Fruit fly (Drosophila melanogaster) whole organism, embryonic: ENCODE measurements around the gene abo.

Experiments used
- Bgb ChIP-seq: fragments of 200-800 bp; sonication (Bioruptor generic); IDR thresholded peaks from 2 replicates; pipeline ENCODE4 v1.3.6; 2022; ENCODE audit warnings: missing biosample characterization, missing genetic modification characterization; ENCODE audit not compliant: partially characterized antibody
- CG10321 ChIP-seq: fragments of 200-800 bp; sonication (Bioruptor generic); IDR thresholded peaks from 2 replicates; pipeline ENCODE4 v1.3.6; 2022; ENCODE audit warnings: missing biosample characterization, missing genetic modification characterization
- CG10979 ChIP-seq: fragments of 200-800 bp; sonication (Bioruptor generic); optimal IDR thresholded peaks from 2 replicates; lab custom pipeline; 2018; ENCODE audit warnings: missing biosample characterization, mild to moderate bottlenecking, missing genetic modification characterization, moderate library complexity
- CG11085 ChIP-seq: fragments of 200-800 bp; sonication (Bioruptor generic); IDR thresholded peaks from 2 replicates; pipeline ENCODE4 v1.3.6; 2022; ENCODE audit warnings: missing biosample characterization, missing genetic modification characterization
- CG11247 ChIP-seq: fragments of 200-800 bp; sonication (Bioruptor generic); IDR thresholded peaks from 2 replicates; pipeline ENCODE4 v1.3.6; 2022; ENCODE audit warnings: missing biosample characterization, missing genetic modification characterization
- CG14014 ChIP-seq: fragments of 200-800 bp; sonication (Bioruptor generic); IDR thresholded peaks from 2 replicates; pipeline ENCODE4 v1.3.6; 2022; ENCODE audit warnings: missing biosample characterization, missing genetic modification characterization
- CG1603 ChIP-seq: fragments of 200-800 bp; sonication (Bioruptor generic); optimal IDR thresholded peaks from 2 replicates; lab custom pipeline; 2019; ENCODE audit warnings: missing biosample characterization, mild to moderate bottlenecking, missing genetic modification characterization, moderate library complexity
- CG2712 ChIP-seq: fragments of 200-800 bp; optimal IDR thresholded peaks from 3 replicates; lab custom pipeline; 2019; ENCODE audit warnings: missing biosample characterization, mild to moderate bottlenecking, missing genetic modification characterization, moderate library complexity
- CG31441 ChIP-seq: fragments of 200-800 bp; sonication (Bioruptor generic); IDR thresholded peaks from 2 replicates; pipeline ENCODE4 v1.3.6; 2022; ENCODE audit warnings: missing biosample characterization, missing genetic modification characterization
- CG34224 ChIP-seq: fragments of 200-800 bp; sonication (Bioruptor generic); IDR thresholded peaks from 3 replicates; pipeline ENCODE4 v1.3.6; 2022; ENCODE audit warnings: missing biosample characterization, missing genetic modification characterization; ENCODE audit not compliant: partially characterized antibody
- CG5953 ChIP-seq: fragments of 200-800 bp; sonication (Bioruptor generic); IDR thresholded peaks from 2 replicates; pipeline ENCODE4 v1.3.6; 2022; ENCODE audit warnings: missing biosample characterization, missing genetic modification characterization
- CG6254 ChIP-seq: fragments of 200-800 bp; sonication (Bioruptor generic); optimal IDR thresholded peaks from 3 replicates; lab custom pipeline; 2017; ENCODE audit warnings: mild to moderate bottlenecking, missing biosample characterization, missing genetic modification reagents, missing genetic modification characterization
- CG6654 ChIP-seq: fragments of 200-800 bp; sonication (Bioruptor generic); optimal IDR thresholded peaks from 2 replicates; lab custom pipeline; 2017; ENCODE audit warnings: missing biosample characterization, mild to moderate bottlenecking, missing genetic modification characterization
- CG6683 ChIP-seq: fragments of 200-800 bp; sonication (Bioruptor generic); optimal IDR thresholded peaks from 2 replicates; lab custom pipeline; 2017; ENCODE audit warnings: missing biosample characterization, mild to moderate bottlenecking, missing genetic modification characterization, missing genetic modification reagents
- CG7271 ChIP-seq: fragments of 200-800 bp; sonication (Bioruptor generic); optimal IDR thresholded peaks from 2 replicates; lab custom pipeline; 2018; ENCODE audit warnings: missing biosample characterization, mild to moderate bottlenecking, missing genetic modification characterization, moderate library complexity
- CG7745 ChIP-seq: fragments of 200-800 bp; sonication (Bioruptor generic); optimal IDR thresholded peaks from 2 replicates; lab custom pipeline; 2018; ENCODE audit warnings: missing biosample characterization, mild to moderate bottlenecking, missing genetic modification characterization, moderate library complexity
- D19B ChIP-seq: fragments of 200-800 bp; sonication (Bioruptor generic); optimal IDR thresholded peaks from 2 replicates; lab custom pipeline; 2017; ENCODE audit warnings: missing biosample characterization, mild to moderate bottlenecking, missing genetic modification characterization
- Dll ChIP-seq: fragments of 200-800 bp; sonication (Bioruptor generic); IDR thresholded peaks from 4 replicates; pipeline ENCODE4 v1.3.6; 2022; ENCODE audit warnings: missing biosample characterization, missing genetic modification characterization; ENCODE audit not compliant: partially characterized antibody
- Dref ChIP-seq: fragments of 200-800 bp; sonication (Bioruptor generic); IDR thresholded peaks from 2 replicates; pipeline ENCODE4 v1.3.6; 2022; ENCODE audit warnings: missing biosample characterization, missing genetic modification characterization
- E2f1 ChIP-seq: fragments of 200-800 bp; sonication (Bioruptor generic); IDR thresholded peaks from 2 replicates; pipeline ENCODE4 v1.3.6; 2022; ENCODE audit warnings: missing biosample characterization, missing genetic modification characterization
- Ets65A ChIP-seq: fragments of 200-800 bp; sonication (Bioruptor generic); peaks from one replicate; lab custom pipeline; 2016; ENCODE audit warnings: missing biosample characterization, missing genetic modification characterization
- Fer1 ChIP-seq: fragments of 200-800 bp; sonication (Bioruptor generic); optimal IDR thresholded peaks from 2 replicates; lab custom pipeline; 2017; ENCODE audit warnings: missing biosample characterization, mild to moderate bottlenecking, missing genetic modification characterization
- NFAT ChIP-seq: fragments of 200-800 bp; sonication (Bioruptor generic); IDR thresholded peaks from 2 replicates; pipeline ENCODE4 v1.3.6; 2022; ENCODE audit warnings: missing biosample characterization, missing genetic modification characterization
- Opbp ChIP-seq: fragments of 200-800 bp; sonication (Bioruptor generic); IDR thresholded peaks from 3 replicates; pipeline ENCODE4 v1.3.6; 2022; ENCODE audit warnings: missing biosample characterization, missing genetic modification characterization; ENCODE audit not compliant: partially characterized antibody
- Spps ChIP-seq: fragments of 200-800 bp; sonication (Bioruptor generic); optimal IDR thresholded peaks from 2 replicates; lab custom pipeline; 2018; ENCODE audit warnings: missing biosample characterization, mild to moderate bottlenecking, missing genetic modification characterization
- YL-1 ChIP-seq: fragments of 200-800 bp; sonication (Bioruptor generic); optimal IDR thresholded peaks from 3 replicates; lab custom pipeline; 2017; ENCODE audit warnings: missing biosample characterization, mild to moderate bottlenecking, missing genetic modification characterization
- bsh ChIP-seq, 2 experiments: fragments of 200-800 bp; sonication (Bioruptor generic); optimal IDR thresholded peaks; 2 replicates each; lab custom pipeline; 2017 to 2018; ENCODE audit warnings: mild to moderate bottlenecking in 2 of 2, missing biosample characterization in 2 of 2, missing genetic modification characterization in 2 of 2, moderate library complexity in 1 of 2
- btn ChIP-seq: fragments of 200-800 bp; sonication (Bioruptor generic); optimal IDR thresholded peaks from 2 replicates; lab custom pipeline; 2016; ENCODE audit warnings: missing biosample characterization, missing genetic modification characterization
- dati ChIP-seq: fragments of 200-800 bp; sonication (Bioruptor generic); IDR thresholded peaks from 2 replicates; pipeline ENCODE4 v1.3.6; 2022; ENCODE audit warnings: missing biosample characterization, missing genetic modification characterization
- dmrt11E ChIP-seq: fragments of 200-800 bp; sonication (Bioruptor generic); optimal IDR thresholded peaks from 3 replicates; lab custom pipeline; 2018; ENCODE audit warnings: missing biosample characterization, mild to moderate bottlenecking, missing genetic modification characterization, moderate library complexity
- esg ChIP-seq: fragments of 200-800 bp; sonication (Bioruptor generic); conservative IDR thresholded peaks from 2 replicates; pipeline ENCODE4 v1.3.6; 2022; ENCODE audit warnings: missing biosample characterization, missing genetic modification characterization
- fru ChIP-seq: fragments of >200 bp; optimal IDR thresholded peaks from 2 replicates; lab custom pipeline; 2017
- gem ChIP-seq: fragments of 200-800 bp; sonication (Bioruptor generic); optimal IDR thresholded peaks from 2 replicates; lab custom pipeline; 2019; ENCODE audit warnings: missing biosample characterization, mild to moderate bottlenecking, missing genetic modification characterization, moderate library complexity
- gsb-n ChIP-seq: fragments of 200-800 bp; sonication (Bioruptor generic); optimal IDR thresholded peaks from 3 replicates; lab custom pipeline; 2018; ENCODE audit warnings: missing biosample characterization, mild to moderate bottlenecking, missing genetic modification characterization
- insv ChIP-seq, 2 experiments: fragments of 200-800 bp; sonication (Bioruptor generic); optimal IDR thresholded peaks; 3 replicates each; lab custom pipeline; 2016 to 2018; ENCODE audit warnings: missing biosample characterization in 2 of 2, missing genetic modification characterization in 2 of 2
- jigr1 ChIP-seq: fragments of 200-800 bp; sonication (Bioruptor generic); IDR thresholded peaks from 3 replicates; pipeline ENCODE4 v1.3.6; 2022; ENCODE audit warnings: missing biosample characterization, missing genetic modification characterization
- jumu ChIP-seq: fragments of 200-800 bp; sonication (Bioruptor generic); optimal IDR thresholded peaks from 3 replicates; lab custom pipeline; 2016; ENCODE audit warnings: missing biosample characterization, missing genetic modification characterization
- lola ChIP-seq, 3 experiments: fragments of >200 bp in 2 of 3; fragments of 200-800 bp in 1 of 3; sonication (Bioruptor generic) in 1 of 3; optimal IDR thresholded peaks; 2 replicates each; lab custom pipeline; 2017 to 2019; ENCODE audit warnings: missing biosample characterization in 3 of 3, missing genetic modification characterization in 3 of 3, mild to moderate bottlenecking in 1 of 3, moderate library complexity in 1 of 3
- mirr ChIP-seq: fragments of 200-800 bp; sonication (Bioruptor generic); optimal IDR thresholded peaks from 3 replicates; lab custom pipeline; 2018; ENCODE audit warnings: missing biosample characterization, mild to moderate bottlenecking, missing genetic modification characterization
- pnt ChIP-seq: fragments of 200-800 bp; sonication (Bioruptor generic); optimal IDR thresholded peaks from 3 replicates; lab custom pipeline; 2016; ENCODE audit warnings: missing biosample characterization, missing genetic modification characterization
- ro ChIP-seq: fragments of 200-800 bp; sonication (Bioruptor generic); IDR thresholded peaks from 2 replicates; pipeline ENCODE4 v1.3.6; 2022; ENCODE audit warnings: missing biosample characterization, missing genetic modification characterization
- row ChIP-seq: fragments of 200-800 bp; sonication (Bioruptor generic); IDR thresholded peaks from 3 replicates; pipeline ENCODE4 v1.3.6; 2022; ENCODE audit warnings: missing biosample characterization, missing genetic modification characterization
- schlank ChIP-seq: fragments of 200-800 bp; sonication (Bioruptor generic); optimal IDR thresholded peaks from 2 replicates; lab custom pipeline; 2018; ENCODE audit warnings: missing biosample characterization, mild to moderate bottlenecking, missing genetic modification characterization
- scrt ChIP-seq: fragments of 200-800 bp; sonication (Bioruptor generic); optimal IDR thresholded peaks from 2 replicates; lab custom pipeline; 2018; ENCODE audit warnings: missing biosample characterization, mild to moderate bottlenecking, missing genetic modification characterization, moderate library complexity
- sens ChIP-seq: fragments of 200-800 bp; sonication (Bioruptor generic); peaks from one replicate; lab custom pipeline; 2016; ENCODE audit warnings: missing biosample characterization, missing genetic modification characterization
- shn ChIP-seq: fragments of 200-800 bp; sonication (Bioruptor generic); optimal IDR thresholded peaks from 3 replicates; lab custom pipeline; 2016; ENCODE audit warnings: missing biosample characterization, missing genetic modification characterization
- sna ChIP-seq: fragments of 200-800 bp; sonication (Bioruptor generic); IDR thresholded peaks from 2 replicates; pipeline ENCODE4 v1.3.6; 2022; ENCODE audit warnings: missing biosample characterization, missing genetic modification characterization; ENCODE audit not compliant: partially characterized antibody

abo gene

dm6 chr2L:11015320-11015719 is 40.2 kb upstream of the abo start, which contains the start of gene Acp32CD:
TSS of gene Acp32CD (plus strand) at chr2L:11015620.
- no peak for TF ChIP-seq Dref (GFP tag; lab: Robert Waterston, UW)
- peak; percentile 34 for TF ChIP-seq sens (GFP tag; lab: Kevin White, UChicago)
- no peak for TF ChIP-seq CG6683
- TF ChIP-seq CG7745 (tag; lab: Kevin White, UChicago): no peak
- TF ChIP-seq Ets65A: peak; percentile 35
- no peak for TF ChIP-seq CG2712

dm6 chr2L:11014671-11015070 is 39.6 kb upstream of the abo start:
- TF ChIP-seq scrt (GFP tag; lab: Kevin White, UChicago): no peak
- TF ChIP-seq gem (tag; lab: Kevin White, UChicago): peak; percentile 28
- peak; percentile 53 for TF ChIP-seq CG6254 (GFP tag; lab: Kevin White, UChicago)
- TF ChIP-seq insv (GFP tag; optimal IDR thresholded peaks at IDR 0.05; lab: Kevin White, UChicago): no peak
- TF ChIP-seq D19B: no peak
- TF ChIP-seq lola (GFP tag; optimal IDR thresholded peaks at IDR 0.05; lab: Kevin White, UChicago): peak in 1 of 3 experiments; percentile 17
- no peak for TF ChIP-seq CG10321 (GFP tag; lab: Robert Waterston, UW)
- peak; percentile 15; the same call in 1 of the 3 replicates for TF ChIP-seq row (GFP tag; lab: Robert Waterston, UW)
- TF ChIP-seq bsh (GFP tag; optimal IDR thresholded peaks at IDR 0.05; lab: Kevin White, UChicago): peak; percentile 28 to 55
- TF ChIP-seq Bgb (GFP tag; lab: Robert Waterston, UW): no peak
- no peak for TF ChIP-seq CG14014 (GFP tag; lab: Robert Waterston, UW)
- TF ChIP-seq CG10979 (tag; lab: Kevin White, UChicago): peak; percentile 25
- peak; percentile 4 for TF ChIP-seq dmrt11E (tag; lab: Kevin White, UChicago)
- TF ChIP-seq, all 482 proteins: peak for 7

- TF ChIP-seq CG11247 (GFP tag; lab: Robert Waterston, UW): 0 out of 2 replicates have a peak, but pooled peaks have one; percentile 27
- TF ChIP-seq Spps (tag; lab: Kevin White, UChicago): no peak
- TF ChIP-seq jigr1 (GFP tag; lab: Robert Waterston, UW): no peak
- no peak for TF ChIP-seq CG6654
- no peak for TF ChIP-seq NFAT (GFP tag; lab: Robert Waterston, UW)
- TF ChIP-seq gsb-n (tag; lab: Kevin White, UChicago): no peak
- no peak for TF ChIP-seq CG31441
- 0 out of 3 replicates have a peak, but pooled peaks have one; percentile 14 for TF ChIP-seq CG34224 (GFP tag; lab: Robert Waterston, UW)
- 0 out of 4 replicates have a peak, but pooled peaks have one; percentile 22 for TF ChIP-seq Dll (GFP tag; lab: Robert Waterston, UW)
- TF ChIP-seq jumu: no peak
- no peak for TF ChIP-seq schlank (tag; lab: Kevin White, UChicago)
- no peak for TF ChIP-seq CG7271 (tag; lab: Kevin White, UChicago)
- no peak for TF ChIP-seq btn (GFP tag; lab: Kevin White, UChicago)
- no peak for TF ChIP-seq CG1603 (tag; lab: Kevin White, UChicago)
- no peak for TF ChIP-seq Fer1
- TF ChIP-seq CG11085 (GFP tag; lab: Robert Waterston, UW): no peak
- TF ChIP-seq CG5953 (GFP tag; lab: Robert Waterston, UW): no peak
- TF ChIP-seq mirr: no peak
- no peak for TF ChIP-seq pnt (GFP tag; lab: Kevin White, UChicago)
- no peak for TF ChIP-seq esg (GFP tag; lab: Robert Waterston, UW)
- TF ChIP-seq ro: no peak
- TF ChIP-seq YL-1: no peak
- TF ChIP-seq sna: no peak
- no peak for TF ChIP-seq shn
- TF ChIP-seq Opbp (GFP tag; lab: Robert Waterston, UW): no peak
- no peak for TF ChIP-seq E2f1 (GFP tag; lab: Robert Waterston, UW)
- TF ChIP-seq fru (lab: Kevin White, UChicago): no peak
- TF ChIP-seq dati: no peak
- 0 out of 2 replicates have a peak, but pooled peaks have one; percentile 27 for TF ChIP-seq Dref (GFP tag; lab: Robert Waterston, UW)
Measured at dm6 chr2L:11014018-11014611, 39.0 kb upstream of the abo start.
